Fruit fly (Drosophila melanogaster) whole organism, embryonic: ENCODE measurements around the gene Ant2.

Experiments
- Ada2b ChIP-seq: fragments of 200-800 bp; sonication (Bioruptor generic); IDR thresholded peaks from 2 replicates; pipeline ENCODE4 v1.3.6; 2022; ENCODE audit warnings: missing biosample characterization, missing genetic modification characterization
- Adf1 ChIP-seq: fragments of 200-800 bp; sonication (Bioruptor generic); IDR thresholded peaks from 2 replicates; pipeline ENCODE4 v1.3.6; 2022; ENCODE audit warnings: missing biosample characterization, missing genetic modification characterization
- Bdp1 ChIP-seq: fragments of 200-800 bp; sonication (Bioruptor generic); optimal IDR thresholded peaks from 3 replicates; lab custom pipeline; 2016; ENCODE audit warnings: missing biosample characterization, missing genetic modification characterization
- CG10321 ChIP-seq: fragments of 200-800 bp; sonication (Bioruptor generic); IDR thresholded peaks from 2 replicates; pipeline ENCODE4 v1.3.6; 2022; ENCODE audit warnings: missing biosample characterization, missing genetic modification characterization
- CG11085 ChIP-seq: fragments of 200-800 bp; sonication (Bioruptor generic); IDR thresholded peaks from 2 replicates; pipeline ENCODE4 v1.3.6; 2022; ENCODE audit warnings: missing biosample characterization, missing genetic modification characterization
- CG12219 ChIP-seq: fragments of 200-800 bp; sonication (Bioruptor generic); optimal IDR thresholded peaks from 3 replicates; lab custom pipeline; 2018; ENCODE audit warnings: missing biosample characterization, mild to moderate bottlenecking, missing genetic modification characterization
- CG12299 ChIP-seq: fragments of 200-800 bp; sonication (Bioruptor generic); optimal IDR thresholded peaks from 2 replicates; lab custom pipeline; 2018; ENCODE audit warnings: missing biosample characterization, mild to moderate bottlenecking, missing genetic modification characterization
- CG13894 ChIP-seq: fragments of 200-800 bp; sonication (Bioruptor generic); optimal IDR thresholded peaks from 3 replicates; lab custom pipeline; 2018; ENCODE audit warnings: missing biosample characterization, mild to moderate bottlenecking, missing genetic modification characterization, moderate library complexity
- CG15514 ChIP-seq: fragments of 200-800 bp; sonication (Bioruptor generic); optimal IDR thresholded peaks from 3 replicates; lab custom pipeline; 2017; ENCODE audit warnings: missing biosample characterization, missing genetic modification characterization, mild to moderate bottlenecking, moderate library complexity, missing genetic modification reagents
- CG16815 ChIP-seq: fragments of 200-800 bp; sonication (Bioruptor generic); optimal IDR thresholded peaks from 3 replicates; lab custom pipeline; 2017; ENCODE audit warnings: missing biosample characterization, mild to moderate bottlenecking, missing genetic modification characterization
- CG1832 ChIP-seq: fragments of 200-800 bp; sonication (Bioruptor generic); optimal IDR thresholded peaks from 2 replicates; lab custom pipeline; 2017; ENCODE audit warnings: missing biosample characterization, mild to moderate bottlenecking, missing genetic modification characterization, inconsistent platforms
- CG18599 ChIP-seq: fragments of 200-800 bp; sonication (Bioruptor generic); optimal IDR thresholded peaks from 3 replicates; lab custom pipeline; 2017; ENCODE audit warnings: missing biosample characterization, missing genetic modification characterization, mild to moderate bottlenecking, moderate library complexity, missing genetic modification reagents
- CG18764 ChIP-seq: fragments of 200-800 bp; sonication (Bioruptor generic); optimal IDR thresholded peaks from 3 replicates; lab custom pipeline; 2016; ENCODE audit warnings: missing biosample characterization, missing genetic modification characterization
- CG2199 ChIP-seq: fragments of 200-800 bp; sonication (Bioruptor generic); IDR thresholded peaks from 3 replicates; pipeline ENCODE4 v1.3.6; 2022; ENCODE audit warnings: missing biosample characterization, missing genetic modification characterization
- CG2875 ChIP-seq: fragments of 200-800 bp; sonication (Bioruptor generic); optimal IDR thresholded peaks from 2 replicates; lab custom pipeline; 2017; ENCODE audit warnings: missing biosample characterization, mild to moderate bottlenecking, missing genetic modification characterization, missing genetic modification reagents
- CG4360 ChIP-seq: fragments of 200-800 bp; sonication (Bioruptor generic); IDR thresholded peaks from 2 replicates; pipeline ENCODE4 v1.3.6; 2022; ENCODE audit warnings: missing biosample characterization, missing genetic modification characterization
- CG43689 ChIP-seq: fragments of 200-800 bp; sonication (Bioruptor generic); IDR thresholded peaks from 2 replicates; pipeline ENCODE4 v1.3.6; 2022; ENCODE audit warnings: missing biosample characterization, missing genetic modification characterization
- CG5953 ChIP-seq: fragments of 200-800 bp; sonication (Bioruptor generic); IDR thresholded peaks from 2 replicates; pipeline ENCODE4 v1.3.6; 2022; ENCODE audit warnings: missing biosample characterization, missing genetic modification characterization
- CG6272 ChIP-seq: fragments of 200-800 bp; sonication (Bioruptor generic); IDR thresholded peaks from 2 replicates; pipeline ENCODE4 v1.3.6; 2022; ENCODE audit warnings: missing biosample characterization, missing genetic modification characterization
- CG6854 ChIP-seq: fragments of 200-800 bp; sonication (Bioruptor generic); optimal IDR thresholded peaks from 3 replicates; lab custom pipeline; 2017; ENCODE audit warnings: missing biosample characterization, mild to moderate bottlenecking, missing genetic modification characterization
- CG7987 ChIP-seq: fragments of 200-800 bp; sonication (Bioruptor generic); optimal IDR thresholded peaks from 2 replicates; lab custom pipeline; 2018; ENCODE audit warnings: missing biosample characterization, mild to moderate bottlenecking, missing genetic modification characterization, moderate library complexity
- CG8290 ChIP-seq, 3 experiments: fragments of 200-800 bp; sonication (Bioruptor generic); optimal IDR thresholded peaks; 2 replicates each; lab custom pipeline; 2016 to 2019; ENCODE audit warnings: missing biosample characterization in 3 of 3, missing genetic modification characterization in 3 of 3, mild to moderate bottlenecking in 2 of 3, moderate library complexity in 1 of 3
- CG9437 ChIP-seq: fragments of 200-800 bp; sonication (Bioruptor generic); optimal IDR thresholded peaks from 2 replicates; lab custom pipeline; 2018; ENCODE audit warnings: missing biosample characterization, mild to moderate bottlenecking, missing genetic modification characterization
- CG9876 ChIP-seq: fragments of 200-800 bp; sonication (Bioruptor generic); optimal IDR thresholded peaks from 2 replicates; lab custom pipeline; 2016; ENCODE audit warnings: missing biosample characterization, missing genetic modification characterization
- CrebB ChIP-seq: fragments of 200-800 bp; sonication (Bioruptor generic); optimal IDR thresholded peaks from 3 replicates; lab custom pipeline; 2018; ENCODE audit warnings: missing biosample characterization, mild to moderate bottlenecking, missing genetic modification characterization
- Dip2 ChIP-seq: fragments of 200-800 bp; sonication (Bioruptor generic); IDR thresholded peaks from 2 replicates; pipeline ENCODE4 v1.3.6; 2022; ENCODE audit warnings: missing biosample characterization, missing genetic modification characterization
- Fer2 ChIP-seq: fragments of 200-800 bp; sonication (Bioruptor generic); optimal IDR thresholded peaks from 2 replicates; lab custom pipeline; 2018; ENCODE audit warnings: missing biosample characterization, mild to moderate bottlenecking, missing genetic modification characterization, moderate library complexity
- HmgZ ChIP-seq: fragments of 200-800 bp; sonication (Bioruptor generic); optimal IDR thresholded peaks from 2 replicates; lab custom pipeline; 2018; ENCODE audit warnings: missing biosample characterization, mild to moderate bottlenecking, missing genetic modification characterization
- Lhr ChIP-seq: fragments of 200-800 bp; sonication (Bioruptor generic); optimal IDR thresholded peaks from 3 replicates; lab custom pipeline; 2017; ENCODE audit warnings: mild to moderate bottlenecking, missing biosample characterization, missing genetic modification reagents, missing genetic modification characterization
- MBD-R2 ChIP-seq: fragments of 200-800 bp; sonication (Bioruptor generic); IDR thresholded peaks from 2 replicates; pipeline ENCODE4 v1.3.6; 2022; ENCODE audit warnings: missing biosample characterization, missing genetic modification characterization
- MTF-1 ChIP-seq: fragments of 200-800 bp; sonication (Bioruptor generic); optimal IDR thresholded peaks from 2 replicates; lab custom pipeline; 2018; ENCODE audit warnings: missing biosample characterization, mild to moderate bottlenecking, missing genetic modification characterization, borderline replicate concordance
- Mad ChIP-seq: fragments of 200-800 bp; sonication (Bioruptor generic); optimal IDR thresholded peaks from 2 replicates; lab custom pipeline; 2016; ENCODE audit warnings: missing biosample characterization, missing genetic modification characterization
- Trl ChIP-seq, 3 experiments: fragments of >200 bp in 2 of 3; fragments of 200-800 bp in 1 of 3; sonication (Bioruptor generic) in 1 of 3; optimal IDR thresholded peaks; 2 replicates in 1 of 3; 3 replicates in 2 of 3; lab custom pipeline; 2016 to 2017; ENCODE audit warnings: missing biosample characterization in 1 of 3, missing genetic modification characterization in 1 of 3
- cas ChIP-seq: fragments of 200-800 bp; sonication (Bioruptor generic); IDR thresholded peaks from 2 replicates; pipeline ENCODE4 v1.3.6; 2022; ENCODE audit warnings: missing biosample characterization, missing genetic modification characterization
- cg ChIP-seq: fragments of 200-800 bp; sonication (Bioruptor generic); optimal IDR thresholded peaks from 3 replicates; lab custom pipeline; 2019; ENCODE audit warnings: missing biosample characterization, mild to moderate bottlenecking, missing genetic modification characterization, moderate library complexity
- corto ChIP-seq: fragments of 200-800 bp; sonication (Bioruptor generic); optimal IDR thresholded peaks from 2 replicates; lab custom pipeline; 2016; ENCODE audit warnings: missing biosample characterization, mild to moderate bottlenecking, missing genetic modification characterization, moderate library complexity
- fru ChIP-seq: fragments of >200 bp; optimal IDR thresholded peaks from 2 replicates; lab custom pipeline; 2017
- gfzf ChIP-seq: fragments of 200-800 bp; sonication (Bioruptor generic); optimal IDR thresholded peaks from 2 replicates; lab custom pipeline; 2016; ENCODE audit warnings: missing biosample characterization, mild to moderate bottlenecking, missing genetic modification characterization, moderate library complexity
- gsb ChIP-seq: fragments of 200-800 bp; sonication (Bioruptor generic); IDR thresholded peaks from 2 replicates; pipeline ENCODE4 v1.3.6; 2022; ENCODE audit warnings: missing biosample characterization, missing genetic modification characterization
- ind ChIP-seq: fragments of 200-800 bp; sonication (Bioruptor generic); optimal IDR thresholded peaks from 3 replicates; lab custom pipeline; 2016; ENCODE audit warnings: missing biosample characterization, missing genetic modification characterization
- kni ChIP-seq: fragments of 200-800 bp; sonication (Bioruptor generic); optimal IDR thresholded peaks from 3 replicates; lab custom pipeline; 2017; ENCODE audit warnings: mild to moderate bottlenecking, missing biosample characterization, missing genetic modification reagents, missing genetic modification characterization
- lilli ChIP-seq: fragments of 200-800 bp; sonication (Bioruptor generic); optimal IDR thresholded peaks from 3 replicates; lab custom pipeline; 2016; ENCODE audit warnings: missing biosample characterization, missing genetic modification characterization
- mld ChIP-seq: fragments of 200-800 bp; sonication (Bioruptor generic); IDR thresholded peaks from 3 replicates; pipeline ENCODE4 v1.3.6; 2022; ENCODE audit warnings: missing biosample characterization, missing genetic modification characterization; ENCODE audit not compliant: partially characterized antibody
- nerfin-2 ChIP-seq: fragments of 200-800 bp; sonication (Bioruptor generic); IDR thresholded peaks from 2 replicates; pipeline ENCODE4 v1.3.6; 2022; ENCODE audit warnings: missing biosample characterization, missing genetic modification characterization; ENCODE audit not compliant: partially characterized antibody
- org-1 ChIP-seq: fragments of 200-800 bp; sonication (Bioruptor generic); optimal IDR thresholded peaks from 2 replicates; lab custom pipeline; 2017; ENCODE audit warnings: missing biosample characterization, missing genetic modification characterization
- pnt ChIP-seq: fragments of 200-800 bp; sonication (Bioruptor generic); optimal IDR thresholded peaks from 3 replicates; lab custom pipeline; 2016; ENCODE audit warnings: missing biosample characterization, missing genetic modification characterization
- pzg ChIP-seq: fragments of 200-800 bp; sonication (Bioruptor generic); optimal IDR thresholded peaks from 3 replicates; lab custom pipeline; 2018; ENCODE audit warnings: missing biosample characterization, mild to moderate bottlenecking, missing genetic modification characterization, moderate library complexity
- tio ChIP-seq: fragments of 200-800 bp; sonication (Bioruptor generic); optimal IDR thresholded peaks from 2 replicates; lab custom pipeline; 2017; ENCODE audit warnings: missing biosample characterization, missing genetic modification characterization, inconsistent platforms
- trh ChIP-seq: fragments of 200-800 bp; sonication (Bioruptor generic); optimal IDR thresholded peaks from 2 replicates; lab custom pipeline; 2016; ENCODE audit warnings: missing biosample characterization, missing genetic modification characterization
- z ChIP-seq: fragments of 200-800 bp; sonication (Bioruptor generic); IDR thresholded peaks from 3 replicates; pipeline ENCODE4 v1.3.6; 2022; ENCODE audit warnings: missing biosample characterization, missing genetic modification characterization
- zfh1 ChIP-seq: fragments of 200-800 bp; sonication (Bioruptor generic); IDR thresholded peaks from 3 replicates; pipeline ENCODE4 v1.3.6; 2022; ENCODE audit warnings: missing biosample characterization, missing genetic modification characterization

Gene Ant2

dm6 chrX:10816856-10817255 is 30.1 kb upstream of the Ant2 start:
- TF ChIP-seq CG9876: no peak
- peak; percentile 94 for TF ChIP-seq cg (GFP tag; lab: Kevin White, UChicago)
- TF ChIP-seq gsb (GFP tag; lab: Robert Waterston, UW): no peak
- no peak for TF ChIP-seq CG6272 (GFP tag; lab: Robert Waterston, UW)
- TF ChIP-seq Ada2b (GFP tag; lab: Robert Waterston, UW): no peak
- no peak for TF ChIP-seq CG12299 (tag; lab: Kevin White, UChicago)
- no peak for TF ChIP-seq CG2875
- no peak for TF ChIP-seq CG11085
- no peak for TF ChIP-seq CG18599 (GFP tag; lab: Kevin White, UChicago)
- no peak for TF ChIP-seq pnt (GFP tag; lab: Kevin White, UChicago)
- no peak for TF ChIP-seq CG18764
- peak; percentile 99 for TF ChIP-seq Adf1
- TF ChIP-seq Lhr (GFP tag; lab: Kevin White, UChicago): no peak
- no peak for TF ChIP-seq CG9437 (GFP tag; lab: Kevin White, UChicago)
- TF ChIP-seq mld (GFP tag; lab: Robert Waterston, UW): no peak
- TF ChIP-seq CG16815 (GFP tag; lab: Kevin White, UChicago): no peak
- TF ChIP-seq MTF-1: no peak
- TF ChIP-seq kni: peak; percentile 5
- no peak for TF ChIP-seq HmgZ (tag; lab: Kevin White, UChicago)
- TF ChIP-seq nerfin-2: peak; percentile 10; the same call in 1 of the 2 replicates
- TF ChIP-seq CG10321: no peak
- 0 out of 3 replicates have a peak, but pooled peaks have one; percentile 38 for TF ChIP-seq CG2199 (GFP tag; lab: Robert Waterston, UW)
- TF ChIP-seq cas (GFP tag; lab: Robert Waterston, UW): no peak
- peak; percentile 98 for TF ChIP-seq z
- TF ChIP-seq CG4360 (GFP tag; lab: Robert Waterston, UW): no peak
- TF ChIP-seq CG6854 (GFP tag; lab: Kevin White, UChicago): no peak
- TF ChIP-seq CG7987 (GFP tag; lab: Kevin White, UChicago): no peak
- TF ChIP-seq ind (GFP tag; lab: Kevin White, UChicago): no peak
- TF ChIP-seq corto (GFP tag; lab: Kevin White, UChicago): no peak
- no peak for TF ChIP-seq CG15514
- TF ChIP-seq pzg (GFP tag; lab: Kevin White, UChicago): no peak
- TF ChIP-seq MBD-R2 (GFP tag; lab: Robert Waterston, UW): no peak
- TF ChIP-seq CG13894 (tag; lab: Kevin White, UChicago): peak; percentile 14
- no peak for TF ChIP-seq gfzf
- TF ChIP-seq fru: no peak
- no peak for TF ChIP-seq Dip2 (GFP tag; lab: Robert Waterston, UW)
- TF ChIP-seq tio (GFP tag; lab: Kevin White, UChicago): no peak
- peak; percentile 89 for TF ChIP-seq CG1832 (GFP tag; lab: Kevin White, UChicago)
- TF ChIP-seq CG5953 (GFP tag; lab: Robert Waterston, UW): no peak
- TF ChIP-seq Trl (optimal IDR thresholded peaks at IDR 0.05; lab: Kevin White, UChicago): peak; percentile 27 to 31
- no peak for TF ChIP-seq Trl (GFP tag; optimal IDR thresholded peaks at IDR 0.05; lab: Kevin White, UChicago)
- no peak for TF ChIP-seq CG12219 (GFP tag; lab: Kevin White, UChicago)
- no peak for TF ChIP-seq Mad (GFP tag; lab: Kevin White, UChicago)
- TF ChIP-seq Fer2 (tag; lab: Kevin White, UChicago): no peak
- no peak for TF ChIP-seq zfh1 (GFP tag; lab: Robert Waterston, UW)
- no peak for TF ChIP-seq Bdp1 (GFP tag; lab: Kevin White, UChicago)
- no peak for TF ChIP-seq CG43689 (GFP tag; lab: Robert Waterston, UW)
- no peak for TF ChIP-seq CrebB (tag; lab: Kevin White, UChicago)
- no peak for TF ChIP-seq lilli (GFP tag; lab: Kevin White, UChicago)
- no peak for TF ChIP-seq trh (GFP tag; lab: Kevin White, UChicago)
- no peak for TF ChIP-seq org-1 (GFP tag; lab: Kevin White, UChicago)
- no peak for TF ChIP-seq CG8290 (GFP tag; optimal IDR thresholded peaks at IDR 0.05; lab: Kevin White, UChicago)
- peak in 1 of 2 experiments; percentile 15 for TF ChIP-seq CG8290 (tag; optimal IDR thresholded peaks at IDR 0.05; lab: Kevin White, UChicago)
